Worm (Caenorhabditis elegans) whole organism, L3 larva: ENCODE results near the gene Y43F8C.7.

Experiments used
- aly-2 ChIP-seq: fragments of 150-350 bp; optimal IDR thresholded peaks from 2 replicates; lab custom pipeline; 2014; ENCODE audit warnings: missing biosample characterization, missing genetic modification characterization
- ceh-28 ChIP-seq: fragments of 150-350 bp; optimal IDR thresholded peaks from 2 replicates; lab custom pipeline; 2014; ENCODE audit warnings: missing biosample characterization, missing genetic modification reagents, missing genetic modification characterization
- egl-27 ChIP-seq: sonication (generic microtip); optimal IDR thresholded peaks from 4 replicates; lab custom pipeline; 2017; ENCODE audit warnings: missing biosample characterization, missing genetic modification reagents, missing genetic modification characterization
- fos-1 ChIP-seq: fragments of 150-350 bp; optimal IDR thresholded peaks from 2 replicates; lab custom pipeline; 2014; ENCODE audit warnings: missing biosample characterization, missing genetic modification characterization
- lsy-12 ChIP-seq: sonication (generic microtip); optimal IDR thresholded peaks from 2 replicates; lab custom pipeline; 2016; ENCODE audit warnings: mild to moderate bottlenecking, missing genetic modification characterization, missing compliant biosample characterization
- mdl-1 ChIP-seq: fragments of 150-350 bp; optimal IDR thresholded peaks from 2 replicates; lab custom pipeline; 2014; ENCODE audit warnings: missing biosample characterization, missing genetic modification characterization
- nhr-28 ChIP-seq: fragments of 150-350 bp; optimal IDR thresholded peaks from 2 replicates; lab custom pipeline; 2014; ENCODE audit warnings: missing biosample characterization, missing genetic modification characterization
- pha-4 ChIP-seq: fragments of 150-350 bp; optimal IDR thresholded peaks from 2 replicates; lab custom pipeline; 2014; ENCODE audit warnings: missing biosample characterization, missing genetic modification reagents, missing genetic modification characterization
- snpc-4 ChIP-seq: fragments of 150-350 bp; optimal IDR thresholded peaks from 2 replicates; lab custom pipeline; 2014; ENCODE audit warnings: missing biosample characterization, missing genetic modification characterization
- unc-62 ChIP-seq: fragments of 150-350 bp; sonication (generic microtip); optimal IDR thresholded peaks from 4 replicates; lab custom pipeline; 2014; ENCODE audit warnings: missing biosample characterization, missing genetic modification reagents, missing genetic modification characterization
- ztf-4 ChIP-seq: fragments of 150-350 bp; optimal IDR thresholded peaks from 2 replicates; lab custom pipeline; 2014; ENCODE audit warnings: missing biosample characterization, missing genetic modification characterization

- TF ChIP-seq snpc-4 (tag; lab: Kevin White, UChicago) (no peak), mdl-1 (tag; lab: Kevin White, UChicago) (no peak), unc-62 (GFP tag; lab: Kevin White, UChicago) (no peak), pha-4 (tag; lab: Kevin White, UChicago) (peak; percentile 5), ceh-28 (tag; lab: Kevin White, UChicago) (no peak), egl-27 (tag; lab: Kevin White, UChicago) (no peak), ztf-4 (no peak), lsy-12 (tag; lab: Kevin White, UChicago) (no peak), fos-1 (tag; lab: Kevin White, UChicago) (no peak), nhr-28 (no peak), aly-2 (tag; lab: Kevin White, UChicago) (no peak)
Measured at ce11 chrV:19623523-19624312, 20.1 kb downstream of the Y43F8C.7 start.
